Fruit fly (Drosophila melanogaster) S2 (cell line): ENCODE data around the gene Uxs.

Source experiments
- CG8478 ChIP-seq: fragments of >200 bp; optimal IDR thresholded peaks from 2 replicates; lab custom pipeline; 2018
- CTCF ChIP-seq, 2 experiments: fragments of >200 bp; optimal IDR thresholded peaks; 2 replicates each; lab custom pipeline; 2018

DNA sequence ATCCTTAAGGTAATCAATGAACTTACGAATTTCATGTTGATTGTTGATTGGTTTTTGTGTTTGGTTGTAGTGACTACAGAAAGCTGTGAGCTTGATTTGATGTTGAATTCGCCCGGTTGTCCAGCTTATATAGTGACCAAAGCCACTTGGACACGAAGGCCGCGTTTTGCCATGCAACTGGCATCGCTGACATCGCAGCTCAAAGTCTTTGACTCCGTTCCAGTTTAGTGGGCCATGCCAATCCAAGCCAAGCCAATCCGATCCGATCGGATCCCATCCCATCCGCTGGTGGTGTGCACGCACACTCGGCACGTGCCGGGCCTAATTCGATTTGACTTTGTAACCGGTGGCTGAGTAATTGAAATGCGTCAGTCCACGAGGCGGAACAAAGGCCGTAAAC is 38.2 kb downstream of the Uxs start, which contains the start of gene CG13674:
- TF ChIP-seq CG8478 (lab: Kevin White, UChicago): no peak
- TF ChIP-seq CTCF (optimal IDR thresholded peaks at IDR 0.05; lab: Kevin White, UChicago): no peak
